Fruit fly (Drosophila melanogaster) whole organism, embryonic: ENCODE results near the gene CG16719.
A peak's percentile ranks its signal among the peaks of the same experiment; 100 is the strongest.

Source experiments
- BEAF-32 ChIP-seq: fragments of 200-800 bp; sonication (Bioruptor generic); optimal IDR thresholded peaks from 3 replicates; lab custom pipeline; 2017; ENCODE audit warnings: missing biosample characterization, missing genetic modification characterization, mild to moderate bottlenecking, moderate library complexity, missing genetic modification reagents
- CG11093 ChIP-seq: fragments of 200-800 bp; sonication (Bioruptor generic); IDR thresholded peaks from 3 replicates; pipeline ENCODE4 v1.3.6; 2022; ENCODE audit warnings: missing biosample characterization, missing genetic modification characterization
- CG11456 ChIP-seq: fragments of 200-800 bp; sonication (Bioruptor generic); IDR thresholded peaks from 3 replicates; pipeline ENCODE4 v1.3.6; 2022; ENCODE audit warnings: missing biosample characterization, missing genetic modification characterization
- CG11695 ChIP-seq: fragments of 200-800 bp; sonication (Bioruptor generic); IDR thresholded peaks from 3 replicates; pipeline ENCODE4 v1.3.6; 2022; ENCODE audit warnings: missing biosample characterization, missing genetic modification characterization
- CG12071 ChIP-seq: fragments of 200-800 bp; sonication (Bioruptor generic); optimal IDR thresholded peaks from 3 replicates; lab custom pipeline; 2018; ENCODE audit warnings: missing biosample characterization, mild to moderate bottlenecking, missing genetic modification characterization
- CG12219 ChIP-seq: fragments of 200-800 bp; sonication (Bioruptor generic); optimal IDR thresholded peaks from 3 replicates; lab custom pipeline; 2018; ENCODE audit warnings: missing biosample characterization, mild to moderate bottlenecking, missing genetic modification characterization
- CG15601 ChIP-seq: fragments of 200-800 bp; sonication (Bioruptor generic); optimal IDR thresholded peaks from 3 replicates; lab custom pipeline; 2019; ENCODE audit warnings: missing biosample characterization, mild to moderate bottlenecking, missing genetic modification characterization, moderate library complexity
- CG1602 ChIP-seq: fragments of 200-800 bp; sonication (Bioruptor generic); optimal IDR thresholded peaks from 3 replicates; lab custom pipeline; 2016; ENCODE audit warnings: missing biosample characterization, missing genetic modification characterization
- CG16863 ChIP-seq: fragments of 200-800 bp; sonication (Bioruptor generic); optimal IDR thresholded peaks from 3 replicates; lab custom pipeline; 2016; ENCODE audit warnings: missing biosample characterization, missing genetic modification characterization
- CG17361 ChIP-seq: fragments of 200-800 bp; sonication (Bioruptor generic); IDR thresholded peaks from 3 replicates; pipeline ENCODE4 v1.3.6; 2022; ENCODE audit warnings: missing biosample characterization, missing genetic modification characterization
- CG17385 ChIP-seq: fragments of 200-800 bp; sonication (Bioruptor generic); optimal IDR thresholded peaks from 3 replicates; lab custom pipeline; 2018; ENCODE audit warnings: missing biosample characterization, mild to moderate bottlenecking, missing genetic modification characterization
- CG17912 ChIP-seq: fragments of 200-800 bp; sonication (Bioruptor generic); optimal IDR thresholded peaks from 2 replicates; lab custom pipeline; 2018; ENCODE audit warnings: missing biosample characterization, mild to moderate bottlenecking, missing genetic modification characterization
- CG18599 ChIP-seq: fragments of 200-800 bp; sonication (Bioruptor generic); optimal IDR thresholded peaks from 3 replicates; lab custom pipeline; 2017; ENCODE audit warnings: missing biosample characterization, missing genetic modification characterization, mild to moderate bottlenecking, moderate library complexity, missing genetic modification reagents
- CG3065 ChIP-seq: fragments of 200-800 bp; sonication (Bioruptor generic); optimal IDR thresholded peaks from 2 replicates; lab custom pipeline; 2016; ENCODE audit warnings: missing biosample characterization, missing genetic modification characterization
- CG3726 ChIP-seq: fragments of 200-800 bp; sonication (Bioruptor generic); IDR thresholded peaks from 3 replicates; pipeline ENCODE4, ENCODE4 v1.3.6; 2022; ENCODE audit warnings: missing biosample characterization, missing genetic modification characterization
- CG6791 ChIP-seq: fragments of 200-800 bp; sonication (Bioruptor generic); IDR thresholded peaks from 3 replicates; pipeline ENCODE4 v1.3.6; 2022; ENCODE audit warnings: missing biosample characterization, missing genetic modification characterization; ENCODE audit not compliant: partially characterized antibody
- CG7928 ChIP-seq: fragments of 200-800 bp; sonication (Bioruptor generic); optimal IDR thresholded peaks from 2 replicates; lab custom pipeline; 2017; ENCODE audit warnings: missing biosample characterization, mild to moderate bottlenecking, missing genetic modification characterization
- CG7987 ChIP-seq: fragments of 200-800 bp; sonication (Bioruptor generic); optimal IDR thresholded peaks from 2 replicates; lab custom pipeline; 2018; ENCODE audit warnings: missing biosample characterization, mild to moderate bottlenecking, missing genetic modification characterization, moderate library complexity
- CG8359 ChIP-seq: fragments of 200-800 bp; sonication (Bioruptor generic); optimal IDR thresholded peaks from 2 replicates; lab custom pipeline; 2017; ENCODE audit warnings: missing biosample characterization, mild to moderate bottlenecking, missing genetic modification characterization, borderline replicate concordance
- CG8944 ChIP-seq: fragments of 200-800 bp; sonication (Bioruptor generic); optimal IDR thresholded peaks from 3 replicates; lab custom pipeline; 2016; ENCODE audit warnings: missing biosample characterization, missing genetic modification characterization
- CG9215 ChIP-seq: fragments of 200-800 bp; sonication (Bioruptor generic); IDR thresholded peaks from 2 replicates; pipeline ENCODE4 v1.3.6; 2022; ENCODE audit warnings: missing biosample characterization, missing genetic modification characterization
- CHES-1-like ChIP-seq: fragments of 200-800 bp; sonication (Bioruptor generic); optimal IDR thresholded peaks from 2 replicates; lab custom pipeline; 2016; ENCODE audit warnings: missing biosample characterization, missing genetic modification characterization
- CkIIα-i1 ChIP-seq: fragments of 200-800 bp; sonication (Bioruptor generic); IDR thresholded peaks from 2 replicates; pipeline ENCODE4 v1.3.6; 2022; ENCODE audit warnings: missing biosample characterization, missing genetic modification characterization
- CrebB ChIP-seq: fragments of 200-800 bp; sonication (Bioruptor generic); optimal IDR thresholded peaks from 3 replicates; lab custom pipeline; 2018; ENCODE audit warnings: missing biosample characterization, mild to moderate bottlenecking, missing genetic modification characterization
- Dek ChIP-seq: fragments of 200-800 bp; sonication (Bioruptor generic); optimal IDR thresholded peaks from 3 replicates; lab custom pipeline; 2019; ENCODE audit warnings: missing biosample characterization, mild to moderate bottlenecking, missing genetic modification characterization, moderate library complexity
- HmgZ ChIP-seq: fragments of 200-800 bp; sonication (Bioruptor generic); optimal IDR thresholded peaks from 2 replicates; lab custom pipeline; 2018; ENCODE audit warnings: missing biosample characterization, mild to moderate bottlenecking, missing genetic modification characterization
- Hr78 ChIP-seq, 2 experiments: fragments of 200-800 bp in 1 of 2; fragments of >200 bp in 1 of 2; sonication (Bioruptor generic) in 1 of 2; optimal IDR thresholded peaks; 2 replicates each; lab custom pipeline; 2017 to 2019; ENCODE audit warnings: missing biosample characterization in 2 of 2, missing genetic modification characterization in 2 of 2, mild to moderate bottlenecking in 1 of 2, moderate library complexity in 1 of 2
- Pdp1 ChIP-seq, 2 experiments: fragments of 200-800 bp; sonication (Bioruptor generic); optimal IDR thresholded peaks; 3 replicates each; lab custom pipeline; 2016; ENCODE audit warnings: missing biosample characterization in 2 of 2, missing genetic modification characterization in 2 of 2, mild to moderate bottlenecking in 1 of 2, moderate library complexity in 1 of 2
- Taf1 ChIP-seq: fragments of 200-800 bp; sonication (Bioruptor generic); IDR thresholded peaks from 2 replicates; pipeline ENCODE4 v1.3.6; 2022; ENCODE audit warnings: missing biosample characterization, missing genetic modification characterization
- ab ChIP-seq: fragments of 200-800 bp; sonication (Bioruptor generic); optimal IDR thresholded peaks from 2 replicates; lab custom pipeline; 2016; ENCODE audit warnings: missing biosample characterization, missing genetic modification characterization
- aop ChIP-seq: fragments of 200-800 bp; sonication (Bioruptor generic); IDR thresholded peaks from 2 replicates; pipeline ENCODE4 v1.3.6; 2022; ENCODE audit warnings: missing biosample characterization, missing genetic modification characterization
- ash1 ChIP-seq: fragments of 200-800 bp; sonication (Bioruptor generic); optimal IDR thresholded peaks from 2 replicates; lab custom pipeline; 2018; ENCODE audit warnings: missing biosample characterization, mild to moderate bottlenecking, missing genetic modification characterization
- bab2 ChIP-seq: fragments of 200-800 bp; sonication (Bioruptor generic); optimal IDR thresholded peaks from 2 replicates; lab custom pipeline; 2016; ENCODE audit warnings: missing biosample characterization, missing genetic modification characterization
- cad ChIP-seq: fragments of >200 bp; optimal IDR thresholded peaks from 2 replicates; lab custom pipeline; 2017; ENCODE audit warnings: missing biosample characterization, missing genetic modification characterization
- chinmo ChIP-seq: fragments of 200-800 bp; sonication (Bioruptor generic); IDR thresholded peaks from 4 replicates; pipeline ENCODE4 v1.3.6; 2022; ENCODE audit warnings: missing biosample characterization, missing genetic modification characterization; ENCODE audit not compliant: partially characterized antibody
- corto ChIP-seq: fragments of 200-800 bp; sonication (Bioruptor generic); optimal IDR thresholded peaks from 2 replicates; lab custom pipeline; 2016; ENCODE audit warnings: missing biosample characterization, mild to moderate bottlenecking, missing genetic modification characterization, moderate library complexity
- danr ChIP-seq: fragments of 200-800 bp; sonication (Bioruptor generic); IDR thresholded peaks from 2 replicates; pipeline ENCODE4 v1.3.6; 2022; ENCODE audit warnings: missing biosample characterization, missing genetic modification characterization
- en ChIP-seq: fragments of 200-800 bp; sonication (Bioruptor generic); optimal IDR thresholded peaks from 2 replicates; lab custom pipeline; 2016; ENCODE audit warnings: missing biosample characterization, missing genetic modification characterization
- grn ChIP-seq: fragments of 200-800 bp; sonication (Bioruptor generic); optimal IDR thresholded peaks from 3 replicates; lab custom pipeline; 2017; ENCODE audit warnings: missing biosample characterization, missing genetic modification characterization
- ind ChIP-seq: fragments of 200-800 bp; sonication (Bioruptor generic); optimal IDR thresholded peaks from 3 replicates; lab custom pipeline; 2016; ENCODE audit warnings: missing biosample characterization, missing genetic modification characterization
- kni ChIP-seq: fragments of 200-800 bp; sonication (Bioruptor generic); optimal IDR thresholded peaks from 3 replicates; lab custom pipeline; 2017; ENCODE audit warnings: mild to moderate bottlenecking, missing biosample characterization, missing genetic modification reagents, missing genetic modification characterization
- mam ChIP-seq: fragments of 200-800 bp; sonication (Bioruptor generic); optimal IDR thresholded peaks from 3 replicates; lab custom pipeline; 2016; ENCODE audit warnings: missing biosample characterization, missing genetic modification characterization
- odd ChIP-seq: fragments of 200-800 bp; sonication (Bioruptor generic); optimal IDR thresholded peaks from 2 replicates; lab custom pipeline; 2017; ENCODE audit warnings: missing biosample characterization, mild to moderate bottlenecking, missing genetic modification characterization
- p53 ChIP-seq: fragments of 200-800 bp; sonication (Bioruptor generic); optimal IDR thresholded peaks from 2 replicates; lab custom pipeline; 2016; ENCODE audit warnings: missing biosample characterization, missing genetic modification characterization
- pnt ChIP-seq: fragments of 200-800 bp; sonication (Bioruptor generic); optimal IDR thresholded peaks from 3 replicates; lab custom pipeline; 2016; ENCODE audit warnings: missing biosample characterization, missing genetic modification characterization
- salm ChIP-seq: fragments of 200-800 bp; sonication (Bioruptor generic); optimal IDR thresholded peaks from 2 replicates; lab custom pipeline; 2018; ENCODE audit warnings: missing biosample characterization, mild to moderate bottlenecking, missing genetic modification characterization
- stwl ChIP-seq: fragments of 200-800 bp; sonication (Bioruptor generic); optimal IDR thresholded peaks from 3 replicates; lab custom pipeline; 2018; ENCODE audit warnings: missing biosample characterization, mild to moderate bottlenecking, missing genetic modification characterization, moderate library complexity
- tio ChIP-seq: fragments of 200-800 bp; sonication (Bioruptor generic); optimal IDR thresholded peaks from 2 replicates; lab custom pipeline; 2017; ENCODE audit warnings: missing biosample characterization, missing genetic modification characterization, inconsistent platforms
- vnd ChIP-seq: fragments of 200-800 bp; sonication (Bioruptor generic); IDR thresholded peaks from 3 replicates; pipeline ENCODE4 v1.3.6; 2022; ENCODE audit warnings: missing biosample characterization, missing genetic modification characterization; ENCODE audit not compliant: partially characterized antibody
- wor ChIP-seq: fragments of 200-800 bp; sonication (Bioruptor generic); IDR thresholded peaks from 2 replicates; pipeline ENCODE4 v1.3.6; 2022; ENCODE audit warnings: missing biosample characterization, missing genetic modification characterization

Gene CG16719

DNA sequence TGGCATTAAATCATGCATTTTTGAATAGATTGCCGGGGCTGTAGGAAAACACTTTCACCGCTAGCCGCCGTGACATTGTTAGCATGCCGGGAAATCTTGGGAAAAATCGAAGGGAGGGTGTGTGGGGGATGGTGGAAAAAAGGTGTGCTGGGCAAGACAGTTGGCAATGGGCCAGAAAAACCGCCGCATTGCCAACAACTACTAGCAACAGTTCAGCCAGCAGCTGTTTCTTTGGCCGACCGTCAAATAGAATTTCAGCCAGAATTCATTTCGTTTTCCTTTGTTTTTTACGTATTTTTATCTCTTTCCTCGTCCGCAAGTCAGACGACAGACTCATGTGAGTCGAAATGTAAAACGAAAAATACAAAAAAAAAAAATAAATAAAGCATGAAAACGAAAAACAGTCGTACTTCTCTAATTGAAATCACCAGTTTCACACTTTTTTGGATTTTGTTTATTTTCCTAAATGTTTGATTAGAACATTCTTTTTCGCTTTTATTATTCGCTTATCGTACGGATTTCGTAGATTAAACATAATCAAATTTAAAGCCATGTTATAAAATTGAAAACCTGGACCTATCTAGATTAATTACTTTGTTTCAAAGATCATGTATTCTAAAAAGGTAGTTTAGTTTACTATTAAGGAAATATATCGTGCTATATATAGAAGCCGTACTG lies 6.0 kb downstream of the CG16719 start (continued):
- no peak for TF ChIP-seq stwl (tag; lab: Kevin White, UChicago)
- TF ChIP-seq CG11695 (GFP tag; lab: Robert Waterston, UW): 0 out of 3 replicates have a peak, but pooled peaks have one; percentile 40
- TF ChIP-seq CG3726: no peak
- TF ChIP-seq Pdp1 (GFP tag; optimal IDR thresholded peaks at IDR 0.05; lab: Kevin White, UChicago): peak in 1 of 2 experiments; percentile 15
- TF ChIP-seq Hr78 (GFP tag; optimal IDR thresholded peaks at IDR 0.05; lab: Kevin White, UChicago): no peak
- TF ChIP-seq CG17361 (GFP tag; lab: Robert Waterston, UW): no peak
- TF ChIP-seq kni: no peak
- no peak for TF ChIP-seq CG17912 (GFP tag; lab: Kevin White, UChicago)
- no peak for TF ChIP-seq cad (GFP tag; lab: Kevin White, UChicago)
- TF ChIP-seq CG12219 (GFP tag; lab: Kevin White, UChicago): no peak
- peak; percentile 48 for TF ChIP-seq CG17385
- TF ChIP-seq wor (GFP tag; lab: Robert Waterston, UW): no peak
- TF ChIP-seq Taf1 (GFP tag; lab: Robert Waterston, UW): no peak
- no peak for TF ChIP-seq ab (GFP tag; lab: Kevin White, UChicago)
- no peak for TF ChIP-seq chinmo
- no peak for TF ChIP-seq pnt (GFP tag; lab: Kevin White, UChicago)
- no peak for TF ChIP-seq BEAF-32 (GFP tag; lab: Kevin White, UChicago)
- TF ChIP-seq p53: no peak
- peak; percentile 45 for TF ChIP-seq Dek (tag; lab: Kevin White, UChicago)
- TF ChIP-seq grn: no peak
- TF ChIP-seq ash1 (GFP tag; lab: Kevin White, UChicago): no peak
- no peak for TF ChIP-seq vnd (GFP tag; lab: Robert Waterston, UW)
- no peak for TF ChIP-seq CG8944 (GFP tag; lab: Kevin White, UChicago)
- no peak for TF ChIP-seq CG15601 (tag; lab: Kevin White, UChicago)
- TF ChIP-seq CG18599: peak; percentile 73
- no peak for TF ChIP-seq tio (GFP tag; lab: Kevin White, UChicago)
- no peak for TF ChIP-seq CG9215 (GFP tag; lab: Robert Waterston, UW)
- no peak for TF ChIP-seq odd (GFP tag; lab: Kevin White, UChicago)
- TF ChIP-seq CG11456 (GFP tag; lab: Robert Waterston, UW): no peak
- TF ChIP-seq en (GFP tag; lab: Kevin White, UChicago): no peak
- TF ChIP-seq CG1602 (GFP tag; lab: Kevin White, UChicago): no peak
- TF ChIP-seq CG3065 (GFP tag; lab: Kevin White, UChicago): no peak
- no peak for TF ChIP-seq CHES-1-like
- TF ChIP-seq CG16863 (GFP tag; lab: Kevin White, UChicago): no peak
- no peak for TF ChIP-seq corto (GFP tag; lab: Kevin White, UChicago)
- no peak for TF ChIP-seq CG12071 (GFP tag; lab: Kevin White, UChicago)
- TF ChIP-seq CG11093: no peak
- TF ChIP-seq CrebB (tag; lab: Kevin White, UChicago): no peak
- TF ChIP-seq mam (GFP tag; lab: Kevin White, UChicago): peak; percentile 33
- no peak for TF ChIP-seq CG8359 (GFP tag; lab: Kevin White, UChicago)
- TF ChIP-seq HmgZ: no peak
- TF ChIP-seq CkIIα-i1: no peak
- no peak for TF ChIP-seq CG6791 (GFP tag; lab: Robert Waterston, UW)
- TF ChIP-seq CG7987 (GFP tag; lab: Kevin White, UChicago): no peak
- no peak for TF ChIP-seq CG7928 (GFP tag; lab: Kevin White, UChicago)
- TF ChIP-seq danr (GFP tag; lab: Robert Waterston, UW): no peak
- TF ChIP-seq bab2: no peak
- no peak for TF ChIP-seq aop (GFP tag; lab: Robert Waterston, UW)
- peak; percentile 18 for TF ChIP-seq ind (GFP tag; lab: Kevin White, UChicago)
- no peak for TF ChIP-seq salm (tag; lab: Kevin White, UChicago)
